Worm (Caenorhabditis elegans): ENCODE results near the gene C04B4.2.

Gene C04B4.2

ce11 chrX:12242902-12243301 is 40.2 kb upstream of the C04B4.2 start:
- TF ChIP-seq nhr-2 (tag; optimal IDR thresholded peaks at IDR 0.05): no peak
- no peak for TF ChIP-seq elt-1 (tag; optimal IDR thresholded peaks at IDR 0.05; ENCODE audit: borderline replicate concordance, insufficient read depth)
- no peak for TF ChIP-seq M03D4.4 (tag; optimal IDR thresholded peaks at IDR 0.05)

DNA sequence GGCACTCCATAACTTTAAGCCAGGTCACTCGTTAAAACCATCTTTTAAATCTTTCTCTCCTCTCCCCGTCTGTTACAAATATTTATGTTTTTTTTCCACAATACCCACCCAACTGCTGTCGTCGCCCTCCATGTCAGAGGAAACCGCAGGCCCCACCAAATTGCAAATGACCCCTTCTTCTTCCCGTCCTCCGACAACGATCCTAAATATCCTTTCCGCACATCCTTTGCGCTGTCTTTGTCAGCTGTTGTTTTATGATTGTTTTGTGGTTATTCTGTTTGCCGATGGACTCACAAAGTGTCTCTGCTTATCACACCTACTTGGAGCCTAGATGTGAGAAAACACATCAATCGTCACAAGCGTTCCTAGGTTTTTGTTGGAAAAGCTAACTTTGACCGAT is 34.9 kb upstream of the C04B4.2 start:
- TF ChIP-seq snpc-4 (tag; optimal IDR thresholded peaks at IDR 0.05) (no peak), hlh-1 (tag; optimal IDR thresholded peaks at IDR 0.05) (peak; percentile 91), unc-62 (GFP tag; optimal IDR thresholded peaks at IDR 0.05) (peak; percentile 22)

ce11 chrX:12252189-12252588 is 30.9 kb upstream of the C04B4.2 start:
- TF ChIP-seq ces-1 (GFP tag; optimal IDR thresholded peaks at IDR 0.05) (peak; percentile 80), nhr-76 (tag; optimal IDR thresholded peaks at IDR 0.05) (no peak)

ce11 chrX:12256594-12257048 is 26.5 kb upstream of the C04B4.2 start, which contains the start of gene E01G6.2:
Gene E01G6.2, plus strand, starts transcription at chrX:12256644.
- no peak for TF ChIP-seq ztf-11 (tag; optimal IDR thresholded peaks at IDR 0.05)
- TF ChIP-seq zip-8 (tag; optimal IDR thresholded peaks at IDR 0.05): no peak

ce11 chrX:12260381-12260931 is 22.6 kb upstream of the C04B4.2 start, which contains the start of gene E01G6.1:
Gene E01G6.1, plus strand, starts transcription at chrX:12260881.
- TF ChIP-seq drap-1 (GFP tag; optimal IDR thresholded peaks at IDR 0.05) (no peak), cnd-1 (tag; optimal IDR thresholded peaks at IDR 0.05) (no peak), unc-62 (GFP tag; optimal IDR thresholded peaks at IDR 0.05) (no peak), nhr-237 (tag; optimal IDR thresholded peaks at IDR 0.05) (no peak), nhr-28 (tag; optimal IDR thresholded peaks at IDR 0.05) (no peak), ceh-39 (tag; optimal IDR thresholded peaks at IDR 0.05) (no peak)

ce11 chrX:12270841-12271240 is 12.2 kb upstream of the C04B4.2 start, which contains the start of gene otpl-8:
Gene otpl-8, minus strand, starts transcription at chrX:12270941.
- TF ChIP-seq tbx-8 (GFP tag; optimal IDR thresholded peaks at IDR 0.05): no peak
- no peak for TF ChIP-seq ham-2 (GFP tag; optimal IDR thresholded peaks at IDR 0.05)
- TF ChIP-seq drap-1 (GFP tag; optimal IDR thresholded peaks at IDR 0.05): no peak
- no peak for TF ChIP-seq M03D4.4 (tag; optimal IDR thresholded peaks at IDR 0.05)
- no peak for TF ChIP-seq zip-8 (tag; optimal IDR thresholded peaks at IDR 0.05)
- TF ChIP-seq ceh-83 (GFP tag; optimal IDR thresholded peaks at IDR 0.05): no peak
- TF ChIP-seq unc-120 (tag; optimal IDR thresholded peaks at IDR 0.05; ENCODE audit: poor library complexity, severe bottlenecking): no peak
- no peak for TF ChIP-seq mls-2 (tag; optimal IDR thresholded peaks at IDR 0.05)
- TF ChIP-seq blmp-1 (tag; optimal IDR thresholded peaks at IDR 0.05): no peak
- no peak for TF ChIP-seq flh-1 (GFP tag; optimal IDR thresholded peaks at IDR 0.05)
- TF ChIP-seq sem-2 (GFP tag; optimal IDR thresholded peaks at IDR 0.05): no peak
- no peak for TF ChIP-seq mep-1 (tag; optimal IDR thresholded peaks at IDR 0.05)
- no peak for TF ChIP-seq ceh-43 (GFP tag; optimal IDR thresholded peaks at IDR 0.05)
- TF ChIP-seq mab-5 (tag; optimal IDR thresholded peaks at IDR 0.05): no peak

- TF ChIP-seq nhr-237 (tag; optimal IDR thresholded peaks at IDR 0.05) (no peak), sem-2 (GFP tag; optimal IDR thresholded peaks at IDR 0.05) (no peak), pha-4 (tag; optimal IDR thresholded peaks at IDR 0.05) (no peak), mls-2 (tag; optimal IDR thresholded peaks at IDR 0.05) (no peak), sptf-1 (tag; optimal IDR thresholded peaks at IDR 0.05) (no peak), drap-1 (GFP tag; optimal IDR thresholded peaks at IDR 0.05) (no peak), mab-5 (tag; optimal IDR thresholded peaks at IDR 0.05) (no peak), elt-1 (tag; optimal IDR thresholded peaks at IDR 0.05; ENCODE audit: borderline replicate concordance, insufficient read depth) (no peak), M03D4.4 (tag; optimal IDR thresholded peaks at IDR 0.05) (no peak), flh-1 (GFP tag; optimal IDR thresholded peaks at IDR 0.05) (no peak), ztf-11 (tag; optimal IDR thresholded peaks at IDR 0.05) (no peak), nhr-2 (tag; optimal IDR thresholded peaks at IDR 0.05) (no peak), zip-8 (tag; optimal IDR thresholded peaks at IDR 0.05) (no peak), hlh-1 (tag; optimal IDR thresholded peaks at IDR 0.05) (no peak), nhr-76 (tag; optimal IDR thresholded peaks at IDR 0.05) (no peak)
Observed at ce11 chrX:12273870-12274269, 9.2 kb upstream of the C04B4.2 start, which contains the start of gene H19J13.2. Gene H19J13.2, minus strand, starts transcription at chrX:12273970.

All from whole organism, mixed stage, embryonic.